Worm (Caenorhabditis elegans) whole organism, early embryonic: ENCODE measurements around the gene npr-42.

Source experiments
- hmbx-1 ChIP-seq: sonication (generic microtip); optimal IDR thresholded peaks from 2 replicates; lab custom pipeline; 2016; ENCODE audit warnings: mild to moderate bottlenecking, missing genetic modification characterization, missing compliant biosample characterization
- hnd-1 ChIP-seq: sonication (generic microtip); optimal IDR thresholded peaks from 2 replicates; lab custom pipeline; 2016; ENCODE audit warnings: missing genetic modification characterization, missing compliant biosample characterization
- tbx-11 ChIP-seq: fragments of 200-800 bp; sonication (Bioruptor generic); IDR thresholded peaks from 2 replicates; pipeline ENCODE4 v1.3.6; 2022; ENCODE audit warnings: missing genetic modification characterization, missing compliant biosample characterization

DNA sequence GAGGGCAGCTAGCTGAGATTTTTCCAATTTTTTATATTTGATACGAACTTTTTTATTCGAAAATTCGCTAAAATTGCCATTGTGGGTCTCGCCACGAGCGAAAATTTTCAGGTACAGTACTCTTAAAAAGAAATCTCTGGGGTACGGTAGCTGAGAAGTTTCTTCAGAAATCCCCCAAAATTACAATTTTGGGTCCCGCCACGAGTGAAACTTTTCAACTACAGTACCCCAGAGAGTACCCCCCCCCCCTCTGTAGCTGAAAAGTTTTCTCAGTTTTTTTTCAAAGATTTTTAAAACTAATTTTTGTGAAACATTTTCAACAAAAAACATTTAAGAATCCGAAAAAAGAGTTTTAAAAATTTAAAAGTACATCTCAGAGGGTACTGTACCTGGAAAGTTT lies 31.0 kb upstream of the npr-42 start:
- TF ChIP-seq hmbx-1 (tag; lab: Kevin White, UChicago) (no peak), hnd-1 (tag; lab: Kevin White, UChicago) (no peak), tbx-11 (GFP tag; lab: Robert Waterston, UW) (no peak)
